Worm (Caenorhabditis elegans): ENCODE results near the gene nhr-263.

DNA sequence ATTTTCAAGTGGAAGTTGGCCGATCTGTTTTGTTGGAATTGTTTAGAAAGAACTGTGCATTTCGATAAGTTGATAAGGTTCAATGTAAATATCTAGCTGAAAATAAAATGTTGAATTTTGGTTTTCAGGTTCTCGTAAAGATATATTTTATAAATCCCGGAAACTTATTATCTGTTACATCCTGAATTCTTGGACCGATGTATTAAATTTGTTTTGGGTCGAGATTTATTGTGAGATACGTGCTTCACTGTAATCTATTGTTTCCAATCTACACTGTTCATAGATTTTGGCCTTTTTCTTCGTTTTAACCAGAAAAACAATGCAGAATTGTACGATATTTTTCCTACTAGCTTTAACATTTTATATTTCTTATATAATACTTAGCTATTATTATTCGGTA, 15.3 kb upstream of the nhr-263 start, which contains the start of gene C03G6.6:
- TF ChIP-seq unc-62 (GFP tag; optimal IDR thresholded peaks at IDR 0.05), result no peak
- TF ChIP-seq alr-1 (tag; optimal IDR thresholded peaks at IDR 0.05), result no peak
- no peak for TF ChIP-seq ceh-82 (tag; optimal IDR thresholded peaks at IDR 0.05)
- TF ChIP-seq nhr-12 (tag; optimal IDR thresholded peaks at IDR 0.05), result no peak
- no peak for TF ChIP-seq snpc-4 (tag; optimal IDR thresholded peaks at IDR 0.05)
- no peak for TF ChIP-seq nhr-25 (tag; optimal IDR thresholded peaks at IDR 0.05)
- no peak for TF ChIP-seq ama-1 (optimal IDR thresholded peaks at IDR 0.05)
- no peak for TF ChIP-seq nhr-10 (tag; optimal IDR thresholded peaks at IDR 0.05)
- TF ChIP-seq lin-39 (tag; optimal IDR thresholded peaks at IDR 0.05), result no peak
- TF ChIP-seq unc-39 (tag; optimal IDR thresholded peaks at IDR 0.05), result no peak
- no peak for TF ChIP-seq R02D3.7 (tag; optimal IDR thresholded peaks at IDR 0.05)
- no peak for TF ChIP-seq nhr-77 (tag; optimal IDR thresholded peaks at IDR 0.05)
- no peak for TF ChIP-seq mdl-1 (tag; optimal IDR thresholded peaks at IDR 0.05)
